Fruit fly (Drosophila melanogaster) ovary, adult (tissue): ENCODE data around the gene CG5715.

ENCODE experiments used
- CG17801 ChIP-seq: fragments of 200-800 bp; optimal IDR thresholded peaks from 2 replicates; lab custom pipeline; 2019; ENCODE audit warnings: missing biosample characterization, mild to moderate bottlenecking, missing genetic modification characterization, moderate library complexity; ENCODE audit not compliant: partially characterized antibody

Gene CG5715

DNA sequence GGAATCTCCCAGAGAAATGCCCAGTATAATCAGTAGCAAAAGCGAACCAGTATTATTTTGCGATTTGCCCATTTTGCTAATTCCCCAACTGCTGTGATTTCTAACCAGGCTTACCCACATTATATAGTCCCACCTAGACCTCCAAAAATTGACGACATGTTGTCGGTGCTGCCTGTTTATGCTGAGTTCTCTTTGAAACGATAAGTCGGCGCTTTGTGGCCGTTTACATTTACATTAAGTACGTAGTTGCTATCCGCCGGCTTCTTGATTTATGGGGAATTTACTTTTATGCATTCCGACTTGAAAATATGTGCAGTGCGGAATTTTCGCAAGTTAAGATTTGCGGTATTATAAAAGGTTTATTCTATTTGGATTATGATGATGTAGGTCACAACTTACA, at the start of gene CG5715:
Gene CG5715 (minus strand): TSS at position 101 of the 400 bp plus-strand sequence.
- no peak for TF ChIP-seq CG17801

DNA sequence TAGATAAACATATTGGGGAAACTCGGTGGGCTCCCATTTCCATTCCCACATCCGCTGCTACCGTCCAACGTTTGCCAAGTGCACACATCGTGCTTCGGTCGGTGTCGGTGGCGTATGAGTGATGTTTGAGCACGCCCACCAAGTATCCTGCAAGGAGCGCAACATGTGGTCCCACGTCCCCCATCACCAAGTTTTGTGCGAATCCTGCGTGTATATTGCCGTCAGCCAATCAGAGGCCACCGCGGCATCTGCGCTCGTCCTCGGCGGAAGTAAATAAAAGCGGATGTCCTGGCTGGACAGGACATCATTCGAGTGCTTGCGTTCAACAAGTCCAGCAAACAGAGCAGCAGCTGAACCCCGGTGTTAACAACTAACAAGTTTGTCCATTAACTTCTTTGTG, 47.1 kb upstream of the CG5715 start, which contains the start of gene Ms:
Gene Ms (plus strand): TSS at position 301 of the 400 bp plus-strand sequence.
- no peak for TF ChIP-seq CG17801

DNA sequence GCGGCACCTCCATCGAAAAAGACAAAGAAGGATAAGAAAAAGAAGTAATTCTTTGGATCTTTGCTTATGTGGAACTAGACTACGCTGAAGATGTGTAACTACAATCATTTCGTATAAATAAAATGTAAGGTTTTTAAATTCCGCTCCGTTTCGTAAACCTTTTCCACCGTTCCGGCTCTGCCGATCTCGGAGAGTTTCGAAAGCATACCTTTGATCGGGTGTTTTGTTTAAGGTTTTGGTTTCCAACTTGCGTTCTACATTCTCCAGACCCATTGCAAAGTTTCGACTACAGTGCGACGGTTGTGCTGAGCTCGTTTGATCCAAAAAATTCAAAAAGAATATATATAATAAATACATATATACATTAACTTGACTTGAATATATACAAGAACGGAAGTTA, 42.4 kb upstream of the CG5715 start, which contains the start of gene CG6432:
Gene CG6432 (plus strand): TSS at position 301 of the 400 bp plus-strand sequence.
- TF ChIP-seq CG17801: no peak

DNA sequence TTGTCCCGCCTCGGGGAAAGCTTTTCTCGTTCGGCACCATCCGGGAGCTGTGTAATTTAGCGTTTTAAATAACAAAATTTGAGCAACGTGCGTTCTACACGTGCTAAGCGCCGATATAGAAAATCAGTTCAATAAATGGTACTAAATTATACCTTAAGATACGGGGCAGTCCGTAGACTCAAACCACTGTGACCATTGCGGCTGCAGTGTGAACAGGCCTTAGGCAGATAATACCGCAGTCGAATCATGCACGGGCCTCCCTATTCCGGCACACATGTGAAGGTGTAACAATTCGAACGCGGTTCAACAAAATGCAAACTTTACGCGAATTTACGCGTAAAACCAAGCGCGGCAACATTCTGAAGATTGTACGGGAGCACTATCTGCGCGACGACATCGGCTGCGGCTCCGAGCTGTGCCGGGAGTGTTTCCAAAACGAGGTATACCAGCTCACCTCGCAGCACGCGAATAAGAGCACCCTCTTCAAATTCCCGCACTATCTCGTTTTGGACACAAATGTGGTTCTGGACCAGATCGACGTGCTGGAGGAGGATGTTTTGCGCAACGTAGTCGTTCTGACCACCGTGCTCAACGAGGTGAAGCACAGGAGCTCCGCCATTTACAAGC, 39.1 kb upstream of the CG5715 start, which contains the start of the genes Rrp5 and Dis3:
Gene Rrp5 (minus strand): TSS at position 135 of the 627 bp plus-strand sequence.
Gene Dis3 (plus strand): TSS at position 252 of the 627 bp plus-strand sequence.
- TF ChIP-seq CG17801: no peak

DNA sequence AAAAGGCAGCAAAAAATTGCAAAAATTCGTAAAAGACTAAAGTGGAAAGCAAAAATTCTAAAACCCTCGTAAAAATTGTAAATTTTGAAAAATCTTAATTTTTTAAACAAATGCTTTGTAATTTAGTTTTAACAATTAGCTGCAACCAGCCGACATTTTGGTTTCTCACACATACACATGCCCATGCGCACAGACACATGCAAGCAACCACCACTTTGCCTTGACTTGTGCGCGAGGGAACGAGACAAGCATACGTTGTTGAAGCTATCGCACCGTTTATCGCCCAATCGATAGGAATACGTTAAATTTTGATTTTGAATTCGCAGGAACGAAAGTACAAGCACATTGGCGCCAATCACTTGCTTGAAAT, 26.1 kb upstream of the CG5715 start:
- peak; percentile 8 for TF ChIP-seq CG17801

DNA sequence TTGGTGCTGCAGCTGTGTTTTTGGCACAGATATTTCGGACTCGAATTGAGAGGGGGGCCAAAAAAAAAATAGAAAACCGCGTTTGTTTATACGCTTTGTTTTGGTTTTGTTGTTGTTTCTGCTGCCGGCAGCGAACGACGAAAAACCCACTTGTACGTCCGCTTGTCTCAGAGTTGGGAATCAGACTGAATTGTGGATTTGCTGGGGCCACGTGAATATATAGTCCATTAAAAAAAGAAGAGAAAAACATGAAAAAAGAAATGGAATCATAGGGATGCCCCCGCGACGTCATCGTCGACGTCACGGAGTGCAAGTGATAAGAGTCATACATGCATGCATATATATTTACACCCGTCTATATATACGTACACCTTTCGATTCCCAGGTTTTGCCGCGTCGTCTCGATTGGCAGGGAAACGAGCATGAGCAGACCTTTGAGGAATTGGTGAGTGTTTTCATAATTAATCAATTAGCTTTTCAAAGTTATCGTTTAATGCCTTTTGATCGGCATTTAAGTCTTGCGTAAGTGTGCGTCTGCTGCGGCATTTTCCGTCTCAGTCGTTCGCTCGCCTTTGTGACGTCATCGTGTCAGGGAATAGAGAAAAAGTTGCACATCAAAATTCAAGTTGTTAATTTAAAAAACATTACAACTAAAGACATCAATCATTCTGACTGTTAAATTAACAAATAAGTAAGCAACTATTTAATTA, 25.6 kb upstream of the CG5715 start:
- no peak for TF ChIP-seq CG17801

DNA sequence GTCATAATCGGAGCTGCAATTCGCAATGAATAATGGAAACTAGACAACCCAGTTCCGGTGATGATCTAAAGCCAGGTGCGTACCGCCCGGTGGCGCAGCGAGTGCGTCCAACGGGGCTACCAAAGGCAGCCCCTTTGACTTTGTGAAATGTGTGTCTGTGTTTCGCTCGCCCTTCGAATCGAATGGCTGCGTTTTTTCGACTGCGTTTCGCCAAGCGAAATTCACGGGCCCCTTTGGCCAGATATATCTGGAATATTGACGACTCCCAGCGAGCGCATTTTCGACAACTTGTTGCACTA, 24.8 kb upstream of the CG5715 start:
- no peak for TF ChIP-seq CG17801

DNA sequence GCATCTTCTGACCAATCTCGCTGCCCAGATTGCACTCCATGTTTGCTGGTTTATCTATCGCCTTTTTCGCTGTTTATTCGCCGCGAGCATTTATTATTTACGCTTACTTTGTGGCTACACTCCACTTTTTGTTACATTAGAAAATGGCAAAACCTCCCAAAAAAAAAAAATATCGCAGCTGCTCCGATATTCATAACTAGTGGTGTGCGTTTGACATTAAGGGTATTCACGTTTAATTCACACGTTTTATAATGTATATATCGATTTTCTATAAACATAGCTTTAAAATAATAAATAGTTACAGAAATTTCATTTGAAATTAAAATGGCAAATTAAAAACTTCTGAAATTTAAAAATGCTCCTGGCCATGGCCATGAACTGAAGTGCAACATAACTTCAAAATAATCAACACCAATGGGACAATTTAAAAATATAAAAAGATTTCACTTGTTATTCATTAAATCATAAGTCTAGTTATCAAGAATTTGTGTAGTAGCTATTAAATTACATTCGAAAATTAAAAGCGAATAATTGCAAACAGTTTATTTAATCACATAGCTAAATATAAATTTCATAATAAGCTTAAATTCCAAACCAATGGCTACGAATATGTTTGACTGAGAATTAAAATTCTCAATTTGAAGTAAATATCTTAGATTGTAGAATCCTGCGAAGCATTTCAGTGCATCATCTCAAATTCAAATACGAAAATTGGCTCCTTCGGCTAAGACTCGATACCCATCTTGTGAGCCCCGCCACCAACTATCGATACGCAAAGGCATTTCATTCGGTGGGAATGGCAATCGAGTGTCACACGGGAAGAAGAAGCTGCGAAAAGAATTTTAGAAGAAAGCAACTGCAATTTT, 24.3 kb upstream of the CG5715 start, which contains the start of the genes Nab2 and BRWD3:
Gene Nab2 (minus strand): TSS at position 203 of the 866 bp plus-strand sequence.
Gene BRWD3 (plus strand): TSS at position 784 of the 866 bp plus-strand sequence.
- TF ChIP-seq CG17801: peak; percentile 17

DNA sequence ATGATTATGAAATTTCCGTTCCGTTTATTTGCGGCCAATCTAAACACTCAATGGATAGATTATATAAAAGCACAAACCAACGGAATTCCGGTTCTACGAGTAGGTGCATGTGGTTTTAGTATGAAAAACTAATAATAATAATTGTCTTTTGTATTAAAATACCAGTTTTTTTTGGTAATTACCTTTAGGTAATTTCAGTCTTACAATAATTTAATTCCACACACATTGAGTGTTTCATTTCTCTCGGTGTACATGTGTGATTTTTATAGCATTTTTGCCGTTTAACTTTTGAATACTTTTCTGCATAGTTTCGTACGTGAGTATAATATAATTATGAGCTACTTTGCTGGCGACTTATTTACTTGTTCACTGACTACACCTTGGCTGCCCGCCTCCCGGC, 8.9 kb upstream of the CG5715 start:
- TF ChIP-seq CG17801: peak; percentile 43

DNA sequence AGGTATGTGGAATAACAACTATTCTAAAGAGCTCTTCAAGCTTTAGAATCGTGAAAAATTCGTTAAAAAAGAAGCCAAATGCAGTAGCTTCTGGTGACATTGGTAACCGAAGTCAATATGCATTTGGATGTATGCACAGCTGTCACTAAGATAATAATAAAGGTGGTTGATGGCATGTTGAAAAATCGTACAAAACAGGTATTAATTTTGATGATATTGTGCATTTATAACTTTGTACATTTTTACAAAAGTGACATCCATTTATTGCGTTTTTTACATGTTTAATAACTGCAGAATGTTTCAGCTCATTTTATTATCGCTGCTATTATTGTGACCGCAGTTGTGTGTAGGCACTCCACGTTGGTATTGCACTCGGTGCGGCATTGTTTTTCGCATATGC, 7.3 kb upstream of the CG5715 start:
- TF ChIP-seq CG17801: peak; percentile 52

DNA sequence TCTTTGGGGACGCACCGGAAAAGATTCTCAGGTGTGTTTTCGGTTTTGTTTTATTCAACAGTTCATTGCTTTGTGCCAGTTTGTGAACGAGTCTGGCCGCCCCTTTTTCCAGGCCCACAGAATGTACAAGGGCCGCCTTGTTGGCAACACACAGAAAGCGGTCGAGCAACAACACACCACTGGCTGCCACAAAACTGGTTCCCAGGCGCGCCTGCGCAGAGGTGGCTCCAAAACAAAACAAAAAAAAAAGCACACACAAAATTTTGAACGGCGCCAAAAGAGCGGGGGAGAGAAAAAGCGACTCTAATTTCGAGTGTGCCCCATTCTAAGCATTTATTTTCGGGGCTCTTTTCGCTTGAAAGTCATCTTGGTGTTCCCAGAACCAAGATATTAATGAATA, 4.9 kb upstream of the CG5715 start:
- TF ChIP-seq CG17801: no peak

DNA sequence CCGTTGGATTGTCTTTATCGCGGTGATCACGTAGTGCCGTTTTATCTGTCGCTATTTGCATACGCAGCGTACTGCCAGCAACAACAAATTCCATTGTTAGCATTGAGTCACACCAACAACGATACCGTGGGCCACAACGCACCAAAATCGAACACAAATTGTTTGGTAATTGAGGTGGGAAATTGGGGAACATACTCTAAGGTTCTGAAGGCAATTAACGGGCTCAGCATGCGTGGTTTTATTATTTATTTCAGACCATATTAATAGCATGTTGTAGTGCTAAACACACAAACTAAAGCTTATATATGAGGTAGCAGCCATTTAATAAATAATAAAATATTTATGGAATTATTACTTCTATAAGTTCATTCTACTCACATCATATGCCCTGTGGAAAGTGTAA, 4.3 kb upstream of the CG5715 start:
- TF ChIP-seq CG17801: no peak

DNA sequence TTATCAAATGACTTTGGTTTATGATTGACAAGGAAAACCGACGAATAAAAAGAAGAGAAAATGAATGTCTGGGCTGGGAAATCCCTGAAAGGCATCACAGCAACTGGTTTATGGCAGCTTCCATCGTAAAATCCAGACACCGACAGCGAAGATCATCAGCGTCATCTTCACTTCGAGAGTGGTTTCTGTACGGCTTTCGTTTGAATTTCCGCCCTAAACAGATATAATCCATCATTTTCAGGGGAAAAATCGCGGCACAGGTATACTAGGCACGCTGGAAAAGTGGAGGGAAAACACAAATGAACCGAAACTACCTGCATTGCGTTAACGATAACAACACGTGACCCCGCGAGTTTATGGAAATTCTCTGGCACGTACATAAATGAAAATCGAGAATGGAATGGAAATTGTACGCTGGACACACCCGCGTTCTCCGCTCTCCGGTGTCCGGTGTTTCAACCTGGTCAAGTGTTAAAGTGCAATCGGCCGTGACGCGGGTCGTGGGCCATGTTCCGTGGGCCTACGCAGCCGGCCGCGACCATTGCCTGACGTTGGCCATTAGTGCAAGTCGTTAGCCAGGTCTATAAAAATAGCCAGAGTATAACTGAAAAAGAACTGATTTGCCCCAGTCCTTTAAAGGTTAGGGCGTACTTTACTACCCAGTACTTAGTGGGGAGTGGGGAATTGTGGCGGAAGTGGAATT, 3.4 kb upstream of the CG5715 start:
- TF ChIP-seq CG17801: no peak

DNA sequence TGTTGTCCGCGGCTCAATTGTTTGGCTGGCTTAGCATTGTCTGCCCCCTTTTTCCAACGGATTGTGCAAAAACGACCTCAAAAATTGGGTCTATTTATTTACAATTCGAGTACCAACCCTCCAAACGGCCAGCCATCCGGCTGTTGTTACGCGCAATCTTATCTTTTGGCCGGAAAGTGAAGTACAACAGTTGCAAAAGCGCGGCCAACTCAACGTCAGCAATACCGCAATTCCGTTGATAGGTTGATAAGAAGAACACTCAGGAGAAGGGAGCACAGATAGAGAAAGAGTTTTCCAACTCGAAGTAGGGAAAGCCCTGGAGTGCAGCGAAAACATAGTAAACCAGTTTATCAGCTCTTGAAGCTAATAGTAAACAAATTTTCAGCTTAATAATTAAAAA, 2.7 kb upstream of the CG5715 start:
- TF ChIP-seq CG17801: no peak

DNA sequence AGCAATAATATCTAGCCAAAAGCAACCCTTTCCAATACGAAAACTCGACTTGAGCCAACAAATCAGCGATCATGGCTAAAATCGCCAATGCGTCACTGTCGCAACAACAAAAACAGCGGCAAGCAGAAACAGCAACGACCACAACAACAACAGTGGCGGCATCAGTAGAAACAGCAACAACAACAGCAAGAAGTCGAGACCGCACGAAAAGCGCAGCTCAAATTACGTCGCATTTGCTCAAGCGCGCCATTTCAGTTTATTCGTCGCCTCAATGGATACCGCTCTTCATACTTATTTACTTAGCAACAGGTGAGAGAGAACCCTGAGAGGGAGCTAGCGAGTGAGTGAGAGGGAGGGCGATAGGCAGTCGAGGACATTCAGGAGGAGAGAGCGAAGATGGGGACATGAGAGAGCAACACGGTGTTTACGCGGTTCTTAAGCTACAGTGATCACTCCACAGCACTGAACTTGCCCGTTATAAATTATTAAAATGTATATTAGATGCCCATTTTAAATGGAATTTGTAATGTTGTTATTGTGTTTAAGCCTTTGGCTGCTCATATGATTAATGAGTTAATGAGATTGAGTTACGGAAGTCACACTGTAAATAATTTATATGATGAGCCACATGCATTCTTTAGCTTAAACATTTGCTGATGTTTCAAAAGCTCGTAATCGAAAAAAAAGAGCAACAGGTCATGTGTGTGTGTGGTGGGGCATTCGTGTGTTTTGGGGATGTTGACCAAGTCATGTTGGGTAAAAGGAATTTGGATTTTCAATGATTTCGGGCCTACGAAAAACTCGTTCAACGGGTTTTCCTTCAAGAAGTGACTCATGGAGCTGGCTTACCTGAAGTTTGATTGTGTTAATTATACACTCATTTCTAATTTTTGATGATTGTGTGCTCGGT, 1.6 kb upstream of the CG5715 start:
- TF ChIP-seq CG17801: peak; percentile 95
